Worm (Caenorhabditis elegans) whole organism, young adult: ENCODE results near the gene F46G10.2.

Source experiments
- K11D2.4 ChIP-seq: fragments of 200-800 bp; sonication (Bioruptor generic); IDR thresholded peaks from 2 replicates; pipeline ENCODE4 v1.3.6; 2022; ENCODE audit warnings: missing genetic modification reagents, missing genetic modification characterization, missing compliant biosample characterization
- ama-1 ChIP-seq, 3 experiments: fragments of 150-350 bp in 1 of 3; sonication (generic microtip) in 2 of 3; optimal IDR thresholded peaks; 2 replicates each; lab custom pipeline; 2014 to 2018; ENCODE audit warnings: missing biosample characterization in 2 of 3, missing genetic modification characterization in 2 of 3, missing genetic modification reagents in 2 of 3
- ekl-4 ChIP-seq: fragments of 200-800 bp; sonication (Bioruptor generic); IDR thresholded peaks from 2 replicates; pipeline ENCODE4 v1.3.6; 2022; ENCODE audit warnings: missing genetic modification reagents, missing genetic modification characterization, missing compliant biosample characterization
- nfya-2 ChIP-seq: fragments of 200-800 bp; sonication (Bioruptor generic); IDR thresholded peaks from 2 replicates; pipeline ENCODE4 v1.3.6; 2022; ENCODE audit warnings: missing genetic modification reagents, missing genetic modification characterization, missing compliant biosample characterization
- nfyb-1 ChIP-seq: fragments of 200-800 bp; sonication (Bioruptor generic); IDR thresholded peaks from 2 replicates; pipeline ENCODE4 v1.3.6; 2022; ENCODE audit warnings: missing genetic modification reagents, missing genetic modification characterization, missing compliant biosample characterization
- nhr-27 ChIP-seq: fragments of 200-800 bp; sonication (Bioruptor generic); optimal IDR thresholded peaks from 2 replicates; lab custom pipeline; 2018; ENCODE audit warnings: mild to moderate bottlenecking, missing genetic modification characterization, moderate library complexity, missing compliant biosample characterization
- snpc-1.1 ChIP-seq: sonication (generic microtip); optimal IDR thresholded peaks from 2 replicates; lab custom pipeline; 2017; ENCODE audit warnings: missing genetic modification characterization, mild to moderate bottlenecking, missing compliant biosample characterization, antibody characterized with exemption, moderate library complexity, missing genotype, missing genetic modification reagents; ENCODE audit not compliant: insufficient read depth
- snpc-3.4 ChIP-seq: sonication (generic microtip); optimal IDR thresholded peaks from 2 replicates; lab custom pipeline; 2017; ENCODE audit warnings: missing genetic modification characterization, mild to moderate bottlenecking, missing compliant biosample characterization, antibody characterized with exemption, moderate library complexity, missing genotype, missing genetic modification reagents
- snpc-4 ChIP-seq, 5 experiments: fragments of 150-350 bp in 1 of 5; sonication (generic microtip) in 4 of 5; optimal IDR thresholded peaks; 2 replicates each; lab custom pipeline; 2014 to 2018; ENCODE audit warnings: missing genetic modification characterization in 5 of 5, missing biosample characterization in 3 of 5, antibody characterized with exemption in 2 of 5, mild to moderate bottlenecking in 2 of 5, missing compliant biosample characterization in 2 of 5, missing genotype in 2 of 5, moderate library complexity in 2 of 5, missing genetic modification reagents in 1 of 5
- ztf-22 ChIP-seq: fragments of 200-800 bp; sonication (Bioruptor generic); optimal IDR thresholded peaks from 2 replicates; lab custom pipeline; 2018; ENCODE audit warnings: mild to moderate bottlenecking, missing genetic modification characterization, moderate library complexity, missing compliant biosample characterization

DNA sequence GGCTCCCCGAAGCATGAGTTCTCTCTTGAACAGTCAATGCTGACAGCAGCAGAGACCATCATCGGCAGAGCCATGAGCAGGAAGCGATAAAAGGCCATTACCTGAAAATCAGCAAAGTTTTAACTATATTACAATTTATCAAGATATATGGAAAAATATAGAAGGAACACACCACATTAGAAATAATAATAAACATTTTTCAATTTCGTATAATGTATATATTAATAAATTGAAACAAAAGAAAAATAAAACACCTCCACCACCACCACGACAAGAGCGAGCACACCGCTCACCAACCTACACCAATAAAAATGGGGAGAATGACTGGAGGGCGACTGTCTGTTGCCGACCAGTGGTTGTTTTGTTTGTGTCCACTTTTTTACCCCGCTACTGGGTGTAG lies 36.2 kb upstream of the F46G10.2 start, which contains the start of gene R04D3.2:
- TF ChIP-seq ztf-22 (no peak), nhr-27 (tag; lab: Kevin White, UChicago) (no peak), snpc-1.1 (tag; lab: Kevin White, UChicago) (no peak), ama-1 (optimal IDR thresholded peaks at IDR 0.05; lab: Kevin White, UChicago) (no peak), ama-1 (GFP tag; optimal IDR thresholded peaks at IDR 0.05; lab: Kevin White, UChicago) (no peak), K11D2.4 (no peak), snpc-3.4 (tag; lab: Kevin White, UChicago) (no peak), ekl-4 (GFP tag; lab: Robert Waterston, UW) (no peak), snpc-4 (GFP tag; optimal IDR thresholded peaks at IDR 0.05; lab: Kevin White, UChicago) (no peak), snpc-4 (tag; optimal IDR thresholded peaks at IDR 0.05; lab: Kevin White, UChicago) (no peak), nfyb-1 (no peak), nfya-2 (GFP tag; lab: Robert Waterston, UW) (no peak)
